Worm (Caenorhabditis elegans): ENCODE data around the gene R07B1.13.

R07B1.13 gene

DNA sequence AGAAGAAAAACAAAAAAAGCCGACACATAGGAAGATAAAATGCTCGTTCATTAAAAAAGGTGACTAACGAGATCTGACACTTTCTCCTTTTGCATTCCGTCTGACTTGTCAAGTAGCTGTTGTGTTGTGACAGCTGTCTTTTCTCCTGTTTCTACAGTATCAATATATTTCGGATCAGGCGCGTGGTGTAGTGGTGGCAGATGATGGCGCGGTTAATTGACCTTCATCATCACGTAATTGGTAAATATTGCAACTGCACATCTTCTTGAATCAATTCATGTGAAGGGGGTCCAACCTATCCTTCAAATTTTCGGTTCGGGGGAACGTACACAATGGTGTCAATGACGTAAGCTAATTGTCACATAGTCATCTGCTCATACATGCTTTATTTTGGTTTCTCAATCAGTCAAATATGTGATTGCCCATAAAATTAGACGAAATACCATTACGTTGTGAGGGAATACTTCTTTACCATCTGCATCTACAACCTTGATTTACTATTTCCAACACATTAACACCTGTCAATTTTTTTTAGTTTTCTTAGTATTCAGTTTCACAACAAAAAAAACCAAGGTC, 21.3 kb upstream of the R07B1.13 start:
- TF ChIP-seq zag-1 (tag; optimal IDR thresholded peaks at IDR 0.05) (no peak), fkh-2 (tag; optimal IDR thresholded peaks at IDR 0.05) (no peak), pha-4 (tag; optimal IDR thresholded peaks at IDR 0.05) (no peak), nfya-1 (tag; optimal IDR thresholded peaks at IDR 0.05; ENCODE audit: insufficient read depth) (no peak), nhr-67 (tag; optimal IDR thresholded peaks at IDR 0.05) (no peak), jun-1 (tag; optimal IDR thresholded peaks at IDR 0.05) (no peak), elt-2 (tag; optimal IDR thresholded peaks at IDR 0.05) (no peak), egl-27 (tag; optimal IDR thresholded peaks at IDR 0.05) (no peak), ZK546.5 (tag; optimal IDR thresholded peaks at IDR 0.05) (no peak), lsy-12 (tag; optimal IDR thresholded peaks at IDR 0.05) (no peak), nhr-28 (tag; optimal IDR thresholded peaks at IDR 0.05) (no peak), nhr-76 (tag; optimal IDR thresholded peaks at IDR 0.05) (no peak), elt-3 (tag; optimal IDR thresholded peaks at IDR 0.05) (no peak)

DNA sequence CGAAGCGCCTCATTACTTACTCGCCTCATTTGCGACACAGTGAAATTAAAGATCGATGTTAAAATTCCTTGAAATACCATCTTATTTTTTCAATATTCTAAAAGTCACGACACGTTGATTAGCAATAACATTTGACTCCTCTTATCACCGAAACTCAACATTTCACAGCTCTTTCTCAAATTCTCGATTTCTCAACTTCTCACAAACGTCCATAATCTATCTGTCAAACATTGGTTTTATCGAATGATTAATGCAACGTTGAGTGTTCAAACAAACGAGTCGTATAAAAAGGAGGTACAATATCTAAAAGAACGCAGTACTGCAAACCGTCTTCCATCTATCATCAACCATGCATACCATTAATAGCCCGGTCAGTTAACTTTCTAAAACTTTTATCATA, 19.4 kb upstream of the R07B1.13 start, which contains the start of gene lec-8:
Gene lec-8, plus strand, starts transcription at position 314 of the 400 bp plus-strand sequence.
- TF ChIP-seq ceh-82 (tag; optimal IDR thresholded peaks at IDR 0.05) (no peak), lin-15B (tag; optimal IDR thresholded peaks at IDR 0.05) (no peak), elt-2 (tag; optimal IDR thresholded peaks at IDR 0.05) (peak; percentile 89), nfya-1 (tag; optimal IDR thresholded peaks at IDR 0.05; ENCODE audit: insufficient read depth) (no peak), jun-1 (tag; optimal IDR thresholded peaks at IDR 0.05) (peak; percentile 60)

DNA sequence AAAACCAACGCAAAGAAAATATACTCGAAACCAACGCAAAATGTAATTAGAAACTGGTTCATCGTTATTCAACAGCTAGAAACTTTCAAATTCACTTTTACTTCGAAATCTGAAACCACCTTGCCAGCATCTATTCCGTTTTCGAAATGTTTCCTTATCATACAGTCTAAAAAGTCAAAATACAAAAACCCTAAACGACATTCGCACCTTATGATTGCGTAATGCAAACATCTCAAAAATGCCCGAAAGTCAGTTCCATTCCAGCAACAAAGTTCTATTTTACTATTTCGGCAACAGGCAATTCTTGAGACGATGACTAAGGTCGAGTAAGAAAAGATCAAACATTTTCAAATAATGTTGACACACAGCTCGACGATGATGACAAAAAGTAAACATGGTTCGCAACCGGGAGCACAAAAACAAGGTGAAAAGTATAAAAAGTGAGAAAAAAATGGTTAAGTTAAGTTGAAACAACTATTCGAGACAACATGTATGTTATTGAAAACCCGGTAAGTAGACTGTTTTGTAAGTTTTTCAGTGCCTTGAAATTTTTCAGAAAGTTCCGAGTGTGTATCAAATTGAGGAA, 17.8 kb upstream of the R07B1.13 start, which contains the start of gene lec-7:
Gene lec-7, plus strand, starts transcription at position 297 of the 586 bp plus-strand sequence.
- TF ChIP-seq ama-1 (optimal IDR thresholded peaks at IDR 0.05), result no peak
- no peak for TF ChIP-seq ceh-9 (tag; optimal IDR thresholded peaks at IDR 0.05)
- TF ChIP-seq elt-2 (tag; optimal IDR thresholded peaks at IDR 0.05), result peak; percentile 53
- TF ChIP-seq lin-15B (tag; optimal IDR thresholded peaks at IDR 0.05), result no peak
- TF ChIP-seq pqm-1 (tag; optimal IDR thresholded peaks at IDR 0.05), result peak; percentile 53
- TF ChIP-seq nhr-67 (tag; optimal IDR thresholded peaks at IDR 0.05), result no peak
- TF ChIP-seq nhr-12 (tag; optimal IDR thresholded peaks at IDR 0.05), result no peak
- TF ChIP-seq elt-3 (tag; optimal IDR thresholded peaks at IDR 0.05), result no peak
- TF ChIP-seq jun-1 (tag; optimal IDR thresholded peaks at IDR 0.05), result peak; percentile 9
- TF ChIP-seq zag-1 (tag; optimal IDR thresholded peaks at IDR 0.05), result no peak
- no peak for TF ChIP-seq nhr-43 (tag; optimal IDR thresholded peaks at IDR 0.05; ENCODE audit: poor library complexity, severe bottlenecking)
- no peak for TF ChIP-seq mdl-1 (tag; optimal IDR thresholded peaks at IDR 0.05)
- no peak for TF ChIP-seq skn-1 (tag; optimal IDR thresholded peaks at IDR 0.05)
- no peak for TF ChIP-seq fkh-10 (GFP tag; optimal IDR thresholded peaks at IDR 0.05)
- no peak for TF ChIP-seq aly-2 (tag; optimal IDR thresholded peaks at IDR 0.05)
- no peak for TF ChIP-seq hmg-11 (tag; optimal IDR thresholded peaks at IDR 0.05)
- no peak for TF ChIP-seq tbx-2 (tag; optimal IDR thresholded peaks at IDR 0.05)
- TF ChIP-seq pha-4 (tag; optimal IDR thresholded peaks at IDR 0.05), result peak; percentile 98
- no peak for TF ChIP-seq nfya-1 (tag; optimal IDR thresholded peaks at IDR 0.05; ENCODE audit: insufficient read depth)
- no peak for TF ChIP-seq fos-1 (tag; optimal IDR thresholded peaks at IDR 0.05)

DNA sequence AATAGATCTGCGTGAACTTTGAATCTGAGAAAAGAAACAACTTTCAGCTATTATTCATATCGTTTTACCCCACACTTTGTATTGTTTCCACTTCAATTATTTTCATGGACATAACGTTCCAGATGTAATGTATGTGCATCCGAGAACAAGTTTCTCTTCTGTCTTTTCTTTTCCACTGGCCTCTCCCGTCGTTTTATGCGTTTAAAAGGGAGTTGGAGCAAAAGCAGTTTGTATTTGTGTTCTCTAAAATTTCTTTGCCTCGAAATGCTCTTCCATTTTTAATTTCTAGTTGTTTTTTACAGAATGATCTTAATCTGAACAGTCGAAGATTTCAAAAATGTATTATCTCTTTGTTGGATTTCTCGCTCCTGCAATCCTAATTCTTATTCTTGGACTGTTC, 13.0 kb upstream of the R07B1.13 start, which contains the start of gene R07B1.11:
Gene R07B1.11, plus strand, starts transcription at position 301 of the 400 bp plus-strand sequence.
- no peak for TF ChIP-seq zag-1 (tag; optimal IDR thresholded peaks at IDR 0.05)
- no peak for TF ChIP-seq ZK546.5 (tag; optimal IDR thresholded peaks at IDR 0.05)
- TF ChIP-seq skn-1 (tag; optimal IDR thresholded peaks at IDR 0.05), result no peak
- no peak for TF ChIP-seq unc-39 (tag; optimal IDR thresholded peaks at IDR 0.05)
- TF ChIP-seq egl-27 (tag; optimal IDR thresholded peaks at IDR 0.05), result no peak
- TF ChIP-seq ztf-11 (tag; optimal IDR thresholded peaks at IDR 0.05), result no peak
- no peak for TF ChIP-seq fos-1 (tag; optimal IDR thresholded peaks at IDR 0.05)
- TF ChIP-seq elt-2 (tag; optimal IDR thresholded peaks at IDR 0.05), result no peak
- TF ChIP-seq snpc-4 (tag; optimal IDR thresholded peaks at IDR 0.05), result no peak
- no peak for TF ChIP-seq R02D3.7 (tag; optimal IDR thresholded peaks at IDR 0.05)
- no peak for TF ChIP-seq ztf-4 (tag; optimal IDR thresholded peaks at IDR 0.05)
- TF ChIP-seq nhr-76 (tag; optimal IDR thresholded peaks at IDR 0.05), result no peak
- TF ChIP-seq elt-1 (tag; optimal IDR thresholded peaks at IDR 0.05), result no peak
- no peak for TF ChIP-seq nhr-237 (tag; optimal IDR thresholded peaks at IDR 0.05)
- no peak for TF ChIP-seq ceh-82 (tag; optimal IDR thresholded peaks at IDR 0.05)
